Worm (Caenorhabditis elegans) whole organism, L1 larva: ENCODE measurements around the gene math-26.
"Not testable (repeated sequence)": the region's sequence is repeated elsewhere in the genome, so short reads cannot be mapped to it uniquely, and the experiment has no call there.

Experiments used
- C04F5.9 ChIP-seq: sonication (generic microtip); optimal IDR thresholded peaks from 2 replicates; lab custom pipeline; 2016; ENCODE audit warnings: missing genetic modification characterization, missing compliant biosample characterization
- C34B4.2 ChIP-seq: sonication (generic microtip); optimal IDR thresholded peaks from 2 replicates; lab custom pipeline; 2017; ENCODE audit warnings: mild to moderate bottlenecking, missing genetic modification characterization, missing compliant biosample characterization
- aha-1 ChIP-seq: fragments of 150-350 bp; optimal IDR thresholded peaks from 2 replicates; lab custom pipeline; 2014; ENCODE audit warnings: missing biosample characterization, missing genetic modification characterization
- ceh-63 ChIP-seq: fragments of 200-800 bp; sonication (Bioruptor generic); optimal IDR thresholded peaks from 2 replicates; lab custom pipeline; 2018; ENCODE audit warnings: mild to moderate bottlenecking, missing genetic modification characterization, missing compliant biosample characterization
- ceh-8 ChIP-seq: fragments of 200-800 bp; sonication (Bioruptor generic); optimal IDR thresholded peaks from 2 replicates; lab custom pipeline; 2018; ENCODE audit warnings: mild to moderate bottlenecking, missing genetic modification characterization, moderate library complexity, missing compliant biosample characterization
- ceh-90 ChIP-seq: sonication (generic microtip); optimal IDR thresholded peaks from 2 replicates; lab custom pipeline; 2016; ENCODE audit warnings: missing genetic modification characterization, missing compliant biosample characterization
- dpl-1 ChIP-seq, 3 experiments: fragments of 150-350 bp in 2 of 3; sonication (generic microtip) in 1 of 3; optimal IDR thresholded peaks; 2 replicates each; lab custom pipeline; 2014 to 2017; ENCODE audit warnings: missing biosample characterization in 3 of 3, missing genetic modification characterization in 3 of 3, missing genetic modification reagents in 3 of 3
- efl-1 ChIP-seq, 4 experiments: fragments of 150-350 bp; optimal IDR thresholded peaks in 3 of 4; peaks in 1 of 4; 1 replicate in 1 of 4; 2 replicates in 3 of 4; lab custom pipeline; 2014; ENCODE audit warnings: missing biosample characterization in 2 of 4, missing genetic modification characterization in 2 of 4, missing genetic modification reagents in 2 of 4
- elt-2 ChIP-seq: sonication (generic microtip); optimal IDR thresholded peaks from 2 replicates; lab custom pipeline; 2016; ENCODE audit warnings: missing genetic modification characterization, mild to moderate bottlenecking, inconsistent platforms, missing compliant biosample characterization, missing genetic modification reagents
- hlh-17 ChIP-seq: fragments of 200-800 bp; sonication (Bioruptor generic); optimal IDR thresholded peaks from 2 replicates; lab custom pipeline; 2018; ENCODE audit warnings: missing genetic modification characterization, mild to moderate bottlenecking, missing compliant biosample characterization, moderate library complexity, borderline replicate concordance
- irx-1 ChIP-seq: sonication (generic microtip); optimal IDR thresholded peaks from 2 replicates; lab custom pipeline; 2016; ENCODE audit warnings: missing genetic modification characterization, missing compliant biosample characterization
- lin-13 ChIP-seq: fragments of 150-350 bp; optimal IDR thresholded peaks from 2 replicates; lab custom pipeline; 2014; ENCODE audit warnings: missing biosample characterization, missing genetic modification reagents, missing genetic modification characterization
- lin-35 ChIP-seq, 2 experiments: fragments of 150-350 bp; optimal IDR thresholded peaks; 2 replicates each; lab custom pipeline; 2014; ENCODE audit warnings: missing biosample characterization in 2 of 2, missing genetic modification characterization in 2 of 2, missing genetic modification reagents in 2 of 2
- lin-39 ChIP-seq: fragments of 150-350 bp; optimal IDR thresholded peaks from 2 replicates; lab custom pipeline; 2014; ENCODE audit warnings: missing biosample characterization, missing genetic modification reagents, missing genetic modification characterization
- lir-3 ChIP-seq: sonication (generic microtip); optimal IDR thresholded peaks from 2 replicates; lab custom pipeline; 2016; ENCODE audit warnings: mild to moderate bottlenecking, missing genetic modification characterization, moderate library complexity, missing compliant biosample characterization; ENCODE audit not compliant: poor library complexity
- mab-9 ChIP-seq: fragments of 200-800 bp; sonication (Bioruptor generic); IDR thresholded peaks from 2 replicates; pipeline ENCODE4 v1.3.6; 2022; ENCODE audit warnings: missing genetic modification reagents, missing genetic modification characterization, missing compliant biosample characterization
- mef-2 ChIP-seq: fragments of 150-350 bp; optimal IDR thresholded peaks from 2 replicates; lab custom pipeline; 2014; ENCODE audit warnings: missing biosample characterization, missing genetic modification characterization
- nhr-12 ChIP-seq: sonication (generic microtip); optimal IDR thresholded peaks from 2 replicates; lab custom pipeline; 2017; ENCODE audit warnings: missing biosample characterization, missing genetic modification characterization
- nhr-19 ChIP-seq: fragments of 200-800 bp; sonication (Bioruptor generic); conservative IDR thresholded peaks from 2 replicates; pipeline ENCODE4 v1.3.6; 2022; ENCODE audit warnings: missing genetic modification characterization, missing compliant biosample characterization
- nhr-71 ChIP-seq: sonication (generic microtip); optimal IDR thresholded peaks from 2 replicates; lab custom pipeline; 2016; ENCODE audit warnings: mild to moderate bottlenecking, missing genetic modification characterization, moderate library complexity, missing compliant biosample characterization
- nhr-84 ChIP-seq: sonication (generic microtip); optimal IDR thresholded peaks from 2 replicates; lab custom pipeline; 2017; ENCODE audit warnings: missing biosample characterization, missing genetic modification characterization
- nhr-85 ChIP-seq: sonication (generic microtip); peaks from one replicate; lab custom pipeline; 2016; ENCODE audit warnings: missing genetic modification characterization, inconsistent platforms, missing compliant biosample characterization
- nhr-90 ChIP-seq: sonication (generic microtip); optimal IDR thresholded peaks from 2 replicates; lab custom pipeline; 2016; ENCODE audit warnings: mild to moderate bottlenecking, missing genetic modification characterization, missing compliant biosample characterization; ENCODE audit not compliant: poor library complexity
- pqm-1 ChIP-seq: sonication (generic microtip); optimal IDR thresholded peaks from 3 replicates; lab custom pipeline; 2017; ENCODE audit warnings: missing biosample characterization, missing genetic modification characterization
- snpc-4 ChIP-seq: fragments of 150-350 bp; optimal IDR thresholded peaks from 2 replicates; lab custom pipeline; 2014; ENCODE audit warnings: missing biosample characterization, missing genetic modification characterization
- snu-23 ChIP-seq: sonication (generic microtip); optimal IDR thresholded peaks from 2 replicates; lab custom pipeline; 2016; ENCODE audit warnings: missing genetic modification characterization, missing compliant biosample characterization
- swsn-7 ChIP-seq: sonication (generic microtip); optimal IDR thresholded peaks from 2 replicates; lab custom pipeline; 2016; ENCODE audit warnings: missing genetic modification characterization, missing compliant biosample characterization
- tbx-2 ChIP-seq: sonication (generic microtip); optimal IDR thresholded peaks from 2 replicates; lab custom pipeline; 2016; ENCODE audit warnings: missing genetic modification characterization, missing compliant biosample characterization
- unc-130 ChIP-seq: fragments of 150-350 bp; optimal IDR thresholded peaks from 2 replicates; lab custom pipeline; 2017; ENCODE audit warnings: missing biosample characterization, missing genetic modification characterization, inconsistent platforms
- unc-30 ChIP-seq: sonication (generic microtip); optimal IDR thresholded peaks from 2 replicates; lab custom pipeline; 2017; ENCODE audit warnings: missing biosample characterization, missing genetic modification characterization
- unc-86 ChIP-seq: sonication (generic microtip); optimal IDR thresholded peaks from 2 replicates; lab custom pipeline; 2016; ENCODE audit warnings: missing genetic modification characterization, missing compliant biosample characterization
- xbp-1 ChIP-seq: sonication (generic microtip); optimal IDR thresholded peaks from 2 replicates; lab custom pipeline; 2016; ENCODE audit warnings: missing genetic modification characterization, missing compliant biosample characterization

Gene math-26

ce11 chrII:1761564-1761963 lies 9.9 kb upstream of the math-26 start, which contains the start of gene F36H5.4:
Gene F36H5.4, plus strand, starts transcription at chrII:1761864.
- TF ChIP-seq nhr-85 (tag; lab: Kevin White, UChicago) (no peak), dpl-1 (GFP tag; optimal IDR thresholded peaks at IDR 0.05; lab: Kevin White, UChicago) (no peak)

DNA sequence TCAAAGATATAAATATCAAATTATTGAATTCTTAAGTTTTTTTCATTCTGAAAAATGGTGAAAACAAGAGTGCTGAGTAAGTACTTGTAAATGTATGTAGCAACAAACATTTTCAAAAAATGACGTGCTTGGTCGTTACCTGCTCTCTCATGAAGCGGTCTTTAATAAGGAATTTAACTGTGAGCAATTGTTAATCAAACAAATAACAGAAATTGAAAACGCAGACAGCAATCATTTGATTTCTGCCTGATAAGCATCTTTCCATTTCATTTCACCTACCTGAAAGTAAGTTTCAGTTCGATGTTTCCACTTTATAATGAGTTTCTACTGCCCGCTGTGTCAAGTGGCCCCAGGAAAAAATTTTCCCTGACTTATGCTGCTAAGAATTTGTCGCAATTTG lies 8.4 kb upstream of the math-26 start, which contains the start of gene math-28:
TSS of gene math-28 (plus strand) at position 301 of the 400 bp plus-strand sequence.
- no peak for TF ChIP-seq nhr-84
- TF ChIP-seq dpl-1 (GFP tag; optimal IDR thresholded peaks at IDR 0.05; lab: Kevin White, UChicago), result no peak
- TF ChIP-seq tbx-2 (tag; lab: Kevin White, UChicago), result no peak
- no peak for TF ChIP-seq nhr-71 (tag; lab: Kevin White, UChicago)
- no peak for TF ChIP-seq lin-39

ce11 chrII:1766715-1767114 lies 4.7 kb upstream of the math-26 start:
- TF ChIP-seq swsn-7, result no peak
- no peak for TF ChIP-seq elt-2 (tag; lab: Kevin White, UChicago)
- TF ChIP-seq pqm-1 (tag; lab: Kevin White, UChicago), result no peak
- no peak for TF ChIP-seq ceh-63 (GFP tag; lab: Kevin White, UChicago)
- TF ChIP-seq xbp-1 (tag; lab: Kevin White, UChicago), result no peak
- no peak for TF ChIP-seq nhr-12 (tag; lab: Kevin White, UChicago)
- no peak for TF ChIP-seq mef-2 (tag; lab: Kevin White, UChicago)
- no peak for TF ChIP-seq unc-30 (tag; lab: Kevin White, UChicago)
- TF ChIP-seq unc-86 (tag; lab: Kevin White, UChicago), result no peak
- TF ChIP-seq nhr-85 (tag; lab: Kevin White, UChicago), result no peak
- TF ChIP-seq lir-3 (tag; lab: Kevin White, UChicago), result no peak
- no peak for TF ChIP-seq C04F5.9 (tag; lab: Kevin White, UChicago)
- no peak for TF ChIP-seq C34B4.2 (tag; lab: Kevin White, UChicago)
- no peak for TF ChIP-seq unc-130 (tag; lab: Kevin White, UChicago)
- TF ChIP-seq snpc-4, result no peak
- no peak for TF ChIP-seq nhr-19 (GFP tag; lab: Robert Waterston, UW)
- no peak for TF ChIP-seq snu-23
- TF ChIP-seq irx-1 (tag; lab: Kevin White, UChicago), result no peak

ce11 chrII:1767458-1767857 lies 4.0 kb upstream of the math-26 start:
- TF ChIP-seq elt-2 (tag; lab: Kevin White, UChicago) (peak; percentile 28), efl-1 (GFP tag; optimal IDR thresholded peaks at IDR 0.05 in 1 of 2; lab: Kevin White, UChicago) (peak in 1 of 2 experiments; percentile 43), lin-35 (GFP tag; optimal IDR thresholded peaks at IDR 0.05; lab: Kevin White, UChicago) (peak in 1 of 2 experiments; percentile 10)
- TF ChIP-seq efl-1 (optimal IDR thresholded peaks at IDR 0.05; lab: Kevin White, UChicago), result not testable (repeated sequence)

DNA sequence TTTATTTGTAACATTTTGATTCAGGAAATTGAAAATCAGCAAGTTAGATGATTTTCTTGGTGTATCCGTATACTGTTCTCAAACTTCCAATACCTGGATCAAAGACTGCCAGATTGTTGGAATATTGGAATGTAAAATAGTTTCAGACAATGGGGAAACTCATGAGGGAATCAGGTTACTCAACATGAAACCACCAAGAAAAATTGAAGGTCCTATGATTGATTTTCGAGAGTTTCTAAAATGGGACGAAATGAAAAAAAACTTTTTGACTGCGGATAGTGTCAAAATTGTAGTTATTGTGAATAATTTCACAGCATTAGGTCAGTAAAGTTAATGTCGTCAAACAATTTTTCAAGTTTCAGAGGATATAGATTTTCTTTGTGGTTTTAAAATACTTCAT lies 338 bp downstream of the math-26 start, which contains the start of gene math-3:
TSS of gene math-3 (plus strand) at position 301 of the 400 bp plus-strand sequence.
- no peak for TF ChIP-seq nhr-19 (GFP tag; lab: Robert Waterston, UW)
- TF ChIP-seq hlh-17 (GFP tag; lab: Kevin White, UChicago), result no peak
- TF ChIP-seq lin-13 (GFP tag; lab: Kevin White, UChicago), result no peak
- TF ChIP-seq elt-2 (tag; lab: Kevin White, UChicago), result no peak
- TF ChIP-seq nhr-90 (tag; lab: Kevin White, UChicago), result no peak
- TF ChIP-seq ceh-8, result no peak
- no peak for TF ChIP-seq dpl-1 (GFP tag; optimal IDR thresholded peaks at IDR 0.05; lab: Kevin White, UChicago)
- TF ChIP-seq aha-1 (tag; lab: Kevin White, UChicago), result no peak
- TF ChIP-seq C04F5.9 (tag; lab: Kevin White, UChicago), result no peak
- no peak for TF ChIP-seq pqm-1 (tag; lab: Kevin White, UChicago)
- TF ChIP-seq snu-23, result no peak
- TF ChIP-seq mef-2 (tag; lab: Kevin White, UChicago), result no peak
- no peak for TF ChIP-seq ceh-90 (tag; lab: Kevin White, UChicago)
- TF ChIP-seq mab-9 (GFP tag; lab: Robert Waterston, UW), result no peak
